Fruit fly (Drosophila melanogaster) whole organism, embryonic: ENCODE data around the gene BckdhA.

Source experiments
- Atf6 ChIP-seq: fragments of 200-800 bp; sonication (Bioruptor generic); IDR thresholded peaks from 2 replicates; pipeline ENCODE4 v1.3.6; 2022; ENCODE audit warnings: missing biosample characterization, missing genetic modification characterization
- B-H2 ChIP-seq: fragments of 200-800 bp; sonication (Bioruptor generic); optimal IDR thresholded peaks from 2 replicates; lab custom pipeline; 2018; ENCODE audit warnings: missing biosample characterization, mild to moderate bottlenecking, missing genetic modification characterization
- CG10147 ChIP-seq: fragments of 200-800 bp; sonication (Bioruptor generic); optimal IDR thresholded peaks from 2 replicates; lab custom pipeline; 2019; ENCODE audit warnings: missing biosample characterization, mild to moderate bottlenecking, missing genetic modification characterization, moderate library complexity
- CG10267 ChIP-seq: fragments of 200-800 bp; sonication (Bioruptor generic); optimal IDR thresholded peaks from 2 replicates; lab custom pipeline; 2018; ENCODE audit warnings: missing biosample characterization, mild to moderate bottlenecking, missing genetic modification characterization, moderate library complexity
- CG10462 ChIP-seq: fragments of 200-800 bp; sonication (Bioruptor generic); optimal IDR thresholded peaks from 2 replicates; lab custom pipeline; 2016; ENCODE audit warnings: missing biosample characterization, missing genetic modification characterization
- CG12942 ChIP-seq: fragments of 200-800 bp; sonication (Bioruptor generic); optimal IDR thresholded peaks from 3 replicates; lab custom pipeline; 2016; ENCODE audit warnings: missing biosample characterization, missing genetic modification characterization
- CG13775 ChIP-seq: fragments of 200-800 bp; sonication (Bioruptor generic); optimal IDR thresholded peaks from 3 replicates; lab custom pipeline; 2017; ENCODE audit warnings: missing biosample characterization, mild to moderate bottlenecking, missing genetic modification characterization
- CG16779 ChIP-seq: fragments of 200-800 bp; sonication (Bioruptor generic); IDR thresholded peaks from 2 replicates; pipeline ENCODE4 v1.3.6; 2022; ENCODE audit warnings: missing biosample characterization, missing genetic modification characterization
- CG17829 ChIP-seq: fragments of 200-800 bp; optimal IDR thresholded peaks from 2 replicates; lab custom pipeline; 2019; ENCODE audit warnings: missing biosample characterization, mild to moderate bottlenecking, missing genetic modification characterization, moderate library complexity
- CG18764 ChIP-seq: fragments of 200-800 bp; sonication (Bioruptor generic); optimal IDR thresholded peaks from 3 replicates; lab custom pipeline; 2016; ENCODE audit warnings: missing biosample characterization, missing genetic modification characterization
- CG2199 ChIP-seq: fragments of 200-800 bp; sonication (Bioruptor generic); IDR thresholded peaks from 3 replicates; pipeline ENCODE4 v1.3.6; 2022; ENCODE audit warnings: missing biosample characterization, missing genetic modification characterization
- CG3281 ChIP-seq: fragments of 200-800 bp; sonication (Bioruptor generic); optimal IDR thresholded peaks from 3 replicates; lab custom pipeline; 2017; ENCODE audit warnings: missing biosample characterization, mild to moderate bottlenecking, missing genetic modification characterization
- CG4617 ChIP-seq: fragments of 200-800 bp; sonication (Bioruptor generic); optimal IDR thresholded peaks from 3 replicates; lab custom pipeline; 2016; ENCODE audit warnings: missing biosample characterization, missing genetic modification characterization, borderline replicate concordance
- CG4820 ChIP-seq: fragments of 200-800 bp; sonication (Bioruptor generic); optimal IDR thresholded peaks from 3 replicates; lab custom pipeline; 2016; ENCODE audit warnings: missing biosample characterization, missing genetic modification characterization
- CG7271 ChIP-seq: fragments of 200-800 bp; sonication (Bioruptor generic); optimal IDR thresholded peaks from 2 replicates; lab custom pipeline; 2018; ENCODE audit warnings: missing biosample characterization, mild to moderate bottlenecking, missing genetic modification characterization, moderate library complexity
- CHES-1-like ChIP-seq: fragments of 200-800 bp; sonication (Bioruptor generic); optimal IDR thresholded peaks from 2 replicates; lab custom pipeline; 2016; ENCODE audit warnings: missing biosample characterization, missing genetic modification characterization
- CoRest ChIP-seq: fragments of 200-800 bp; sonication (Bioruptor generic); optimal IDR thresholded peaks from 3 replicates; lab custom pipeline; 2018; ENCODE audit warnings: missing biosample characterization, mild to moderate bottlenecking, missing genetic modification characterization, moderate library complexity
- CrebB ChIP-seq: fragments of 200-800 bp; sonication (Bioruptor generic); optimal IDR thresholded peaks from 3 replicates; lab custom pipeline; 2018; ENCODE audit warnings: missing biosample characterization, mild to moderate bottlenecking, missing genetic modification characterization
- Dll ChIP-seq: fragments of 200-800 bp; sonication (Bioruptor generic); IDR thresholded peaks from 4 replicates; pipeline ENCODE4 v1.3.6; 2022; ENCODE audit warnings: missing biosample characterization, missing genetic modification characterization; ENCODE audit not compliant: partially characterized antibody
- Dp ChIP-seq: fragments of 200-800 bp; sonication (Bioruptor generic); optimal IDR thresholded peaks from 2 replicates; lab custom pipeline; 2018; ENCODE audit warnings: missing biosample characterization, mild to moderate bottlenecking, missing genetic modification characterization, moderate library complexity
- ERR ChIP-seq: fragments of 200-800 bp; sonication (Bioruptor generic); optimal IDR thresholded peaks from 2 replicates; lab custom pipeline; 2016; ENCODE audit warnings: missing biosample characterization, missing genetic modification characterization
- Gug ChIP-seq: fragments of 200-800 bp; sonication (Bioruptor generic); IDR thresholded peaks from 4 replicates; pipeline ENCODE4 v1.3.6; 2022; ENCODE audit warnings: missing biosample characterization, missing genetic modification characterization
- HLHmδ ChIP-seq: fragments of 200-800 bp; sonication (Bioruptor generic); optimal IDR thresholded peaks from 2 replicates; lab custom pipeline; 2018; ENCODE audit warnings: missing biosample characterization, mild to moderate bottlenecking, missing genetic modification characterization, moderate library complexity
- Jarid2 ChIP-seq: fragments of 200-800 bp; sonication (Bioruptor generic); optimal IDR thresholded peaks from 3 replicates; lab custom pipeline; 2017; ENCODE audit warnings: mild to moderate bottlenecking, missing biosample characterization, missing genetic modification reagents, missing genetic modification characterization
- MBD-R2 ChIP-seq: fragments of 200-800 bp; sonication (Bioruptor generic); IDR thresholded peaks from 2 replicates; pipeline ENCODE4 v1.3.6; 2022; ENCODE audit warnings: missing biosample characterization, missing genetic modification characterization
- Max ChIP-seq: fragments of 200-800 bp; sonication (Bioruptor generic); optimal IDR thresholded peaks from 2 replicates; lab custom pipeline; 2016; ENCODE audit warnings: missing biosample characterization, mild to moderate bottlenecking, missing genetic modification characterization
- Pdp1 ChIP-seq, 2 experiments: fragments of 200-800 bp; sonication (Bioruptor generic); optimal IDR thresholded peaks; 3 replicates each; lab custom pipeline; 2016; ENCODE audit warnings: missing biosample characterization in 2 of 2, missing genetic modification characterization in 2 of 2, mild to moderate bottlenecking in 1 of 2, moderate library complexity in 1 of 2
- Ravus ChIP-seq: fragments of 200-800 bp; sonication (Bioruptor generic); IDR thresholded peaks from 2 replicates; pipeline ENCODE4 v1.3.6; 2022; ENCODE audit warnings: missing biosample characterization, missing genetic modification characterization
- Spps ChIP-seq: fragments of 200-800 bp; sonication (Bioruptor generic); optimal IDR thresholded peaks from 2 replicates; lab custom pipeline; 2018; ENCODE audit warnings: missing biosample characterization, mild to moderate bottlenecking, missing genetic modification characterization
- ap ChIP-seq: fragments of 200-800 bp; sonication (Bioruptor generic); IDR thresholded peaks from 2 replicates; pipeline ENCODE4 v1.3.6; 2022; ENCODE audit warnings: missing biosample characterization, missing genetic modification characterization
- bigmax ChIP-seq: fragments of 200-800 bp; sonication (Bioruptor generic); optimal IDR thresholded peaks from 2 replicates; lab custom pipeline; 2018; ENCODE audit warnings: missing biosample characterization, mild to moderate bottlenecking, missing genetic modification characterization
- caup ChIP-seq: fragments of 200-800 bp; sonication (Bioruptor generic); optimal IDR thresholded peaks from 3 replicates; lab custom pipeline; 2017; ENCODE audit warnings: missing biosample characterization, mild to moderate bottlenecking, missing genetic modification characterization, moderate library complexity; ENCODE audit not compliant: severe bottlenecking
- da ChIP-seq: fragments of 200-800 bp; sonication (Bioruptor generic); optimal IDR thresholded peaks from 2 replicates; lab custom pipeline; 2016; ENCODE audit warnings: missing biosample characterization, missing genetic modification characterization
- dm ChIP-seq: fragments of 200-800 bp; sonication (Bioruptor generic); optimal IDR thresholded peaks from 3 replicates; lab custom pipeline; 2016; ENCODE audit warnings: missing biosample characterization, missing genetic modification characterization
- ems ChIP-seq: fragments of 200-800 bp; sonication (Bioruptor generic); optimal IDR thresholded peaks from 3 replicates; lab custom pipeline; 2016; ENCODE audit warnings: missing biosample characterization, missing genetic modification characterization
- ftz-f1 ChIP-seq: fragments of 200-800 bp; sonication (Bioruptor generic); optimal IDR thresholded peaks from 2 replicates; lab custom pipeline; 2016; ENCODE audit warnings: missing biosample characterization, missing genetic modification characterization
- grau ChIP-seq: fragments of 200-800 bp; optimal IDR thresholded peaks from 3 replicates; lab custom pipeline; 2019; ENCODE audit warnings: missing biosample characterization, mild to moderate bottlenecking, missing genetic modification characterization, moderate library complexity
- gro ChIP-seq: fragments of 200-800 bp; sonication (Bioruptor generic); optimal IDR thresholded peaks from 2 replicates; lab custom pipeline; 2016; ENCODE audit warnings: missing biosample characterization, missing genetic modification characterization
- hbn ChIP-seq: fragments of 200-800 bp; sonication (Bioruptor generic); IDR thresholded peaks from 2 replicates; pipeline ENCODE4 v1.3.6; 2022; ENCODE audit warnings: missing biosample characterization, missing genetic modification characterization; ENCODE audit not compliant: partially characterized antibody
- hkb ChIP-seq, 2 experiments: fragments of 200-800 bp in 1 of 2; fragments of >200 bp in 1 of 2; sonication (Bioruptor generic) in 1 of 2; IDR thresholded peaks in 1 of 2; optimal IDR thresholded peaks in 1 of 2; 2 replicates each; pipeline versions ENCODE4 v1.3.6 to Lab custom; 2017 to 2022; ENCODE audit warnings: missing biosample characterization in 1 of 2, missing genetic modification characterization in 1 of 2
- jigr1 ChIP-seq: fragments of 200-800 bp; sonication (Bioruptor generic); IDR thresholded peaks from 3 replicates; pipeline ENCODE4 v1.3.6; 2022; ENCODE audit warnings: missing biosample characterization, missing genetic modification characterization
- kah ChIP-seq: fragments of 200-800 bp; sonication (Bioruptor generic); optimal IDR thresholded peaks from 2 replicates; lab custom pipeline; 2018; ENCODE audit warnings: missing biosample characterization, mild to moderate bottlenecking, missing genetic modification characterization
- kay ChIP-seq: fragments of 200-800 bp; sonication (Bioruptor generic); optimal IDR thresholded peaks from 2 replicates; lab custom pipeline; 2016; ENCODE audit warnings: missing biosample characterization, missing genetic modification characterization
- klu ChIP-seq: fragments of 200-800 bp; sonication (Bioruptor generic); IDR thresholded peaks from 2 replicates; pipeline ENCODE4 v1.3.6; 2022; ENCODE audit warnings: missing biosample characterization, missing genetic modification characterization
- repo ChIP-seq: fragments of 200-800 bp; sonication (Bioruptor generic); optimal IDR thresholded peaks from 2 replicates; lab custom pipeline; 2016; ENCODE audit warnings: missing biosample characterization, missing genetic modification characterization
- tna ChIP-seq: fragments of 200-800 bp; sonication (Bioruptor generic); IDR thresholded peaks from 2 replicates; pipeline ENCODE4 v1.3.6; 2022; ENCODE audit warnings: missing biosample characterization, missing genetic modification characterization; ENCODE audit not compliant: partially characterized antibody
- trem ChIP-seq: fragments of 200-800 bp; optimal IDR thresholded peaks from 3 replicates; lab custom pipeline; 2019; ENCODE audit warnings: missing biosample characterization, mild to moderate bottlenecking, missing genetic modification characterization, moderate library complexity
- unc-4 ChIP-seq: fragments of 200-800 bp; sonication (Bioruptor generic); IDR thresholded peaks from 2 replicates; pipeline ENCODE4 v1.3.6; 2022; ENCODE audit warnings: missing biosample characterization, missing genetic modification characterization; ENCODE audit not compliant: partially characterized antibody
- vfl ChIP-seq: fragments of 200-800 bp; sonication (Bioruptor generic); optimal IDR thresholded peaks from 2 replicates; lab custom pipeline; 2016; ENCODE audit warnings: missing biosample characterization, missing genetic modification characterization

Gene BckdhA

DNA sequence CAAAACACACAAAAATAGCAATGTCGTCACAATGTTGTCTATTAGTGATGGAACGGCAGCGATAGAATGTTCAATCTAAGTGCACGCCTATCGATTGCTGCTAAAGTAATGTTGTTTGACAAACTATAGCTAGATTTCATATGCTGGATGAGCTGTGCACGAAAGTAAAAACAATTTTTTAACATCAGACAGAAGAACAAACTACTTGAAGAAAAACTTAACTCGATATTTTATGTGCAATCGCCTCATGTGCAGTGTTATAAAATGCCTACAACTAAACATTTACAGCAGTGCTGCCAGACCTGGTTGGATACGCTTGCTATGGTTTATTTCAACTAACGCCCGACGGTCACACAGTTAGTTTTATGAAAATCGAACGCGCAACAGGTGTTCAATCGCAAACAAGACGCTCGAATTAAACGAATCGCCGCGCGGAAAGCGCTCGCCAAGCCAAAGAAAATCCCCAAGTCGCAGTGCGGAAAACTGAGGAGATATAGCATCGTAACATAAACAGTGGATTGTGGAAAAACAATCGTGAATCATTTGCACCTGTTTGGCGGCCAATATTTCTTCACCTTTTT lies 35.5 kb downstream of the BckdhA start, which contains the start of the genes bocks and CG8312 (continued):
- TF ChIP-seq CG10147 (GFP tag; lab: Kevin White, UChicago) (peak; percentile 47), CG13775 (GFP tag; lab: Kevin White, UChicago) (peak; percentile 26), kah (GFP tag; lab: Kevin White, UChicago) (peak; percentile 100), Spps (peak; percentile 29), Atf6 (GFP tag; lab: Robert Waterston, UW) (no peak), da (GFP tag; lab: Kevin White, UChicago) (peak; percentile 46), ap (no peak), CG4820 (GFP tag; lab: Kevin White, UChicago) (peak; percentile 39), repo (GFP tag; lab: Kevin White, UChicago) (peak; percentile 46), kay (GFP tag; lab: Kevin White, UChicago) (peak; percentile 54), CG2199 (GFP tag; lab: Robert Waterston, UW) (no peak), Dll (GFP tag; lab: Robert Waterston, UW) (no peak), Gug (GFP tag; lab: Robert Waterston, UW) (no peak), hkb (optimal IDR thresholded peaks at IDR 0.05; lab: Kevin White, UChicago) (peak; percentile 53), hkb (GFP tag; IDR thresholded peaks at IDR 0.05; lab: Robert Waterston, UW) (no peak), vfl (GFP tag; lab: Kevin White, UChicago) (no peak), klu (no peak), CG10267 (peak; percentile 99), caup (peak; percentile 64), ems (GFP tag; lab: Kevin White, UChicago) (peak; percentile 65), CHES-1-like (GFP tag; lab: Kevin White, UChicago) (peak; percentile 85), B-H2 (GFP tag; lab: Kevin White, UChicago) (peak; percentile 86), CG10462 (GFP tag; lab: Kevin White, UChicago) (no peak), CG3281 (peak; percentile 19), CG17829 (tag; lab: Kevin White, UChicago) (peak; percentile 63), Jarid2 (GFP tag; lab: Kevin White, UChicago) (peak; percentile 91), Max (GFP tag; lab: Kevin White, UChicago) (peak; percentile 76), ftz-f1 (GFP tag; lab: Kevin White, UChicago) (peak; percentile 35), gro (GFP tag; lab: Kevin White, UChicago) (peak; percentile 69), CG16779 (GFP tag; lab: Robert Waterston, UW) (no peak), CG18764 (peak; percentile 42), dm (GFP tag; lab: Kevin White, UChicago) (peak; percentile 58), MBD-R2 (no peak), grau (tag; lab: Kevin White, UChicago) (peak; percentile 54), CrebB (tag; lab: Kevin White, UChicago) (peak; percentile 60), ERR (GFP tag; lab: Kevin White, UChicago) (peak; percentile 80), unc-4 (GFP tag; lab: Robert Waterston, UW) (no peak), tna (GFP tag; lab: Robert Waterston, UW) (no peak), trem (peak; percentile 93), Pdp1 (GFP tag; optimal IDR thresholded peaks at IDR 0.05; lab: Kevin White, UChicago) (peak; percentile 41 to 77), CG4617 (GFP tag; lab: Kevin White, UChicago) (peak; percentile 45), bigmax (GFP tag; lab: Kevin White, UChicago) (no peak), CoRest (tag; lab: Kevin White, UChicago) (peak; percentile 47), CG12942 (GFP tag; lab: Kevin White, UChicago) (peak; percentile 5), hbn (GFP tag; lab: Robert Waterston, UW) (no peak), Dp (GFP tag; lab: Kevin White, UChicago) (peak; percentile 67), CG7271 (tag; lab: Kevin White, UChicago) (no peak), HLHmδ (GFP tag; lab: Kevin White, UChicago) (peak; percentile 27), jigr1 (GFP tag; lab: Robert Waterston, UW) (no peak), Ravus (no peak)
